Worm (Caenorhabditis elegans) whole organism, L4/young adult: Measurements from ENCODE around the gene F43C1.7.

Experiments
- W03F9.2 ChIP-seq: fragments of 150-350 bp; optimal IDR thresholded peaks from 2 replicates; lab custom pipeline; 2014; ENCODE audit warnings: missing biosample characterization, missing genetic modification characterization
- dao-5 ChIP-seq: sonication (generic microtip); optimal IDR thresholded peaks from 2 replicates; lab custom pipeline; 2016; ENCODE audit warnings: missing genotype, missing genetic modification characterization, moderate library complexity, missing compliant biosample characterization
- him-1 ChIP-seq: sonication (generic microtip); optimal IDR thresholded peaks from 2 replicates; lab custom pipeline; 2016; ENCODE audit warnings: missing genotype, missing genetic modification reagents, missing genetic modification characterization, missing compliant biosample characterization

- TF ChIP-seq him-1 (tag; lab: Kevin White, UChicago) = no peak
- no peak for TF ChIP-seq W03F9.2 (tag; lab: Kevin White, UChicago)
- no peak for TF ChIP-seq dao-5 (tag; lab: Kevin White, UChicago)
These were observed 15.5 kb upstream of the F43C1.7 start for ce11 chrIII:4257896-4258295.
